Worm (Caenorhabditis elegans): ENCODE data around the gene dmsr-15.

dmsr-15 gene

ce11 chrV:6811863-6812262 is 16.8 kb downstream of the dmsr-15 start:
- TF ChIP-seq gmeb-1 (tag; optimal IDR thresholded peaks at IDR 0.05) (no peak), fos-1 (tag; optimal IDR thresholded peaks at IDR 0.05) (peak; percentile 91)

- TF ChIP-seq ztf-1 (GFP tag; conservative IDR thresholded peaks at IDR 0.05), result no peak
- peak; percentile 93 for TF ChIP-seq fos-1 (tag; optimal IDR thresholded peaks at IDR 0.05)
Observed at ce11 chrV:6810091-6810490, 18.6 kb downstream of the dmsr-15 start.

ce11 chrV:6808962-6809361 is 19.7 kb downstream of the dmsr-15 start, which contains the start of gene dmsr-16:
Gene dmsr-16, minus strand, starts transcription at chrV:6809062.
- TF ChIP-seq nhr-129 (tag; optimal IDR thresholded peaks at IDR 0.05) (no peak), snpc-4 (tag; optimal IDR thresholded peaks at IDR 0.05) (no peak), ztf-4 (tag; optimal IDR thresholded peaks at IDR 0.05) (no peak), R02D3.7 (tag; optimal IDR thresholded peaks at IDR 0.05) (no peak), nhr-11 (tag; optimal IDR thresholded peaks at IDR 0.05) (no peak), C34F6.9 (tag; optimal IDR thresholded peaks at IDR 0.05) (no peak), nhr-10 (tag; optimal IDR thresholded peaks at IDR 0.05) (no peak), nhr-23 (tag; optimal IDR thresholded peaks at IDR 0.05) (no peak)

ce11 chrV:6806340-6806739 is 22.3 kb downstream of the dmsr-15 start, which contains the start of gene dmsr-12:
Gene dmsr-12, minus strand, starts transcription at chrV:6806440.
- no peak for TF ChIP-seq ztf-1 (GFP tag; conservative IDR thresholded peaks at IDR 0.05)
- TF ChIP-seq elt-1 (tag; optimal IDR thresholded peaks at IDR 0.05), result no peak
- TF ChIP-seq ceh-16 (tag; optimal IDR thresholded peaks at IDR 0.05), result no peak
- no peak for TF ChIP-seq dmd-4 (tag; optimal IDR thresholded peaks at IDR 0.05)
- no peak for TF ChIP-seq lin-13 (GFP tag; optimal IDR thresholded peaks at IDR 0.05)
- no peak for TF ChIP-seq nhr-77 (tag; optimal IDR thresholded peaks at IDR 0.05)
- no peak for TF ChIP-seq nhr-25 (tag; optimal IDR thresholded peaks at IDR 0.05)
- no peak for TF ChIP-seq nhr-237 (tag; optimal IDR thresholded peaks at IDR 0.05)
- TF ChIP-seq nhr-6 (tag; optimal IDR thresholded peaks at IDR 0.05), result no peak

- TF ChIP-seq nhr-129 (tag; optimal IDR thresholded peaks at IDR 0.05), result no peak
- TF ChIP-seq Y55F3AM.14 (GFP tag; optimal IDR thresholded peaks at IDR 0.05), result no peak
- no peak for TF ChIP-seq nhr-6 (tag; optimal IDR thresholded peaks at IDR 0.05)
- TF ChIP-seq mab-5 (tag; optimal IDR thresholded peaks at IDR 0.05), result no peak
- no peak for TF ChIP-seq blmp-1 (tag; optimal IDR thresholded peaks at IDR 0.05; ENCODE audit: insufficient read depth)
- TF ChIP-seq alr-1 (tag; optimal IDR thresholded peaks at IDR 0.05), result no peak
- no peak for TF ChIP-seq sma-3 (GFP tag; optimal IDR thresholded peaks at IDR 0.05)
Observed at ce11 chrV:6803992-6804391, 24.7 kb downstream of the dmsr-15 start, which contains the start of gene dmsr-11. Gene dmsr-11, minus strand, starts transcription at chrV:6804092.

ce11 chrV:6801850-6802249 is 26.8 kb downstream of the dmsr-15 start, which contains the start of gene dmsr-10:
Gene dmsr-10, minus strand, starts transcription at chrV:6801950.
- no peak for TF ChIP-seq mab-5 (tag; optimal IDR thresholded peaks at IDR 0.05)
- TF ChIP-seq egl-27 (tag; optimal IDR thresholded peaks at IDR 0.05), result no peak
- TF ChIP-seq lin-11 (tag; optimal IDR thresholded peaks at IDR 0.05), result no peak
- TF ChIP-seq nhr-21 (tag; optimal IDR thresholded peaks at IDR 0.05), result no peak
- no peak for TF ChIP-seq R02D3.7 (tag; optimal IDR thresholded peaks at IDR 0.05)
- TF ChIP-seq nhr-10 (tag; optimal IDR thresholded peaks at IDR 0.05), result no peak
- no peak for TF ChIP-seq aly-2 (tag; optimal IDR thresholded peaks at IDR 0.05)
- TF ChIP-seq mdl-1 (tag; optimal IDR thresholded peaks at IDR 0.05), result no peak
- TF ChIP-seq nhr-6 (tag; optimal IDR thresholded peaks at IDR 0.05), result no peak
- TF ChIP-seq lin-13 (GFP tag; optimal IDR thresholded peaks at IDR 0.05), result no peak
- no peak for TF ChIP-seq nhr-237 (tag; optimal IDR thresholded peaks at IDR 0.05)
- TF ChIP-seq elt-3 (tag; optimal IDR thresholded peaks at IDR 0.05), result no peak

ce11 chrV:6799564-6799963 is 29.1 kb downstream of the dmsr-15 start, which contains the start of gene dmsr-9:
Gene dmsr-9, minus strand, starts transcription at chrV:6799664.
- TF ChIP-seq ZK546.5 (tag; optimal IDR thresholded peaks at IDR 0.05) (no peak), nhr-21 (tag; optimal IDR thresholded peaks at IDR 0.05) (no peak), ceh-16 (tag; optimal IDR thresholded peaks at IDR 0.05) (no peak), zag-1 (tag; optimal IDR thresholded peaks at IDR 0.05) (no peak), blmp-1 (tag; optimal IDR thresholded peaks at IDR 0.05; ENCODE audit: insufficient read depth) (no peak), ama-1 (optimal IDR thresholded peaks at IDR 0.05) (no peak), dmd-4 (tag; optimal IDR thresholded peaks at IDR 0.05) (no peak), aly-2 (tag; optimal IDR thresholded peaks at IDR 0.05) (no peak), mdl-1 (tag; optimal IDR thresholded peaks at IDR 0.05) (no peak), sma-3 (GFP tag; optimal IDR thresholded peaks at IDR 0.05) (no peak), nhr-77 (tag; optimal IDR thresholded peaks at IDR 0.05) (no peak), alr-1 (tag; optimal IDR thresholded peaks at IDR 0.05) (no peak)
